Worm (Caenorhabditis elegans) whole organism, L3 larva: ENCODE results near the gene pqm-1.

Experiments used
- ama-1 ChIP-seq: fragments of 150-350 bp; optimal IDR thresholded peaks from 2 replicates; lab custom pipeline; 2018
- jun-1 ChIP-seq: fragments of 150-350 bp; optimal IDR thresholded peaks from 2 replicates; lab custom pipeline; 2014; ENCODE audit warnings: missing biosample characterization, missing genetic modification reagents, missing genetic modification characterization
- nhr-12 ChIP-seq: fragments of 150-350 bp; optimal IDR thresholded peaks from 2 replicates; lab custom pipeline; 2014; ENCODE audit warnings: missing biosample characterization, missing genetic modification characterization
- ztf-11 ChIP-seq: fragments of 150-350 bp; optimal IDR thresholded peaks from 2 replicates; lab custom pipeline; 2014; ENCODE audit warnings: missing biosample characterization, missing genetic modification characterization

ce11 chrII:11152495-11152894 lies at the start of gene pqm-1:
- no peak for TF ChIP-seq ztf-11 (tag; lab: Kevin White, UChicago)
- no peak for TF ChIP-seq nhr-12 (tag; lab: Kevin White, UChicago)
- TF ChIP-seq jun-1 (tag; lab: Kevin White, UChicago), result no peak
- TF ChIP-seq ama-1 (lab: Kevin White, UChicago), result no peak
